Worm (Caenorhabditis elegans): ENCODE data around the gene gfi-1.

- TF ChIP-seq rnt-1 (tag; optimal IDR thresholded peaks at IDR 0.05), result no peak
- TF ChIP-seq tbx-2 (tag; optimal IDR thresholded peaks at IDR 0.05), result no peak
- no peak for TF ChIP-seq syd-9 (tag; optimal IDR thresholded peaks at IDR 0.05)
- no peak for TF ChIP-seq mec-3 (tag; optimal IDR thresholded peaks at IDR 0.05; ENCODE audit: borderline replicate concordance)
- TF ChIP-seq ets-4 (tag; optimal IDR thresholded peaks at IDR 0.05), result no peak
- no peak for TF ChIP-seq ama-1 (optimal IDR thresholded peaks at IDR 0.05)
- TF ChIP-seq pat-9 (tag; optimal IDR thresholded peaks at IDR 0.05), result no peak
- no peak for TF ChIP-seq ceh-6 (GFP tag; optimal IDR thresholded peaks at IDR 0.05)
- TF ChIP-seq dmd-4 (tag; optimal IDR thresholded peaks at IDR 0.05; ENCODE audit: borderline replicate concordance), result no peak
- TF ChIP-seq npax-4 (tag; optimal IDR thresholded peaks at IDR 0.05), result no peak
- TF ChIP-seq ceh-22 (tag; optimal IDR thresholded peaks at IDR 0.05), result no peak
- no peak for TF ChIP-seq unc-55 (GFP tag; optimal IDR thresholded peaks at IDR 0.05)
Observed at ce11 chrV:6385677-6386276, 14.0 kb downstream of the gfi-1 start.

Data from whole organism, late embryonic.